Fruit fly (Drosophila melanogaster): Measurements from ENCODE around the gene CG14406.

DNA sequence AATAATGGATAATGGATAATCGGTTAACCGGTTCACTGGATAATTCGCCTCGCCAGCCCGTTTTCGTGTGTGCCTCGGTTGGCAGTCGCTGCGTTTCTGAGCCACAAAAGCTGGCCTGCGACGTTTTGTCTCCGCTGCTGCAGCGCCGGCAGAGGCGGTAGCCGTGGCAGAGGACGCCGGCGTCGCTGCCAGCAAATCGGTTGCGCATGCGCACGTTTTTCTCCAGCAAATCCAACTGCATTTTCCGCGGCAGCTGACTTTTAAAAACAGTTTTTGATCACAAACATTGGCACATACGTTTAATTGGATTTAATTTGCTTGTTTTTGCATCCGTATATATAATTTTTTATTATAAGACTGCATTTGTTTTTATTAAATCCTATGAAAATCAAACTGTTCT is 13.9 kb downstream of the CG14406 start, which contains the start of gene CG9514:
- TF ChIP-seq Gug (GFP tag; IDR thresholded peaks at IDR 0.05): no peak
- TF ChIP-seq CG6854 (GFP tag; optimal IDR thresholded peaks at IDR 0.05): no peak
- TF ChIP-seq CG31627 (GFP tag; optimal IDR thresholded peaks at IDR 0.05): no peak
- TF ChIP-seq fkh (GFP tag; optimal IDR thresholded peaks at IDR 0.05): no peak
- TF ChIP-seq CG6808 (GFP tag; optimal IDR thresholded peaks at IDR 0.05): no peak
- TF ChIP-seq cyc (GFP tag; optimal IDR thresholded peaks at IDR 0.05): no peak
- TF ChIP-seq Sox102F (GFP tag; optimal IDR thresholded peaks at IDR 0.05): no peak
- no peak for TF ChIP-seq Ets96B (tag; optimal IDR thresholded peaks at IDR 0.05)
- no peak for TF ChIP-seq esn (GFP tag; optimal IDR thresholded peaks at IDR 0.05)
- no peak for TF ChIP-seq dsx (GFP tag; optimal IDR thresholded peaks at IDR 0.05; ENCODE audit: poor library complexity, severe bottlenecking)
- TF ChIP-seq dac (GFP tag; optimal IDR thresholded peaks at IDR 0.05): no peak
- no peak for TF ChIP-seq spab (GFP tag; optimal IDR thresholded peaks at IDR 0.05)
- TF ChIP-seq CG3919 (GFP tag; optimal IDR thresholded peaks at IDR 0.05): no peak
